Fruit fly (Drosophila melanogaster): ENCODE data around the gene Rala.
A peak's percentile ranks its signal among the peaks of the same experiment; 100 is the strongest.

Rala gene

dm6 chrX:3748741-3749484 is 29.5 kb upstream of the Rala start (continued):
- TF ChIP-seq CG3281 (GFP tag; optimal IDR thresholded peaks at IDR 0.05) (no peak), stwl (tag; optimal IDR thresholded peaks at IDR 0.05) (no peak), ttk (GFP tag; IDR thresholded peaks at IDR 0.05) (peak; percentile 51; the same call in 1 of the 2 replicates), wor (GFP tag; IDR thresholded peaks at IDR 0.05) (no peak), CG12769 (tag; optimal IDR thresholded peaks at IDR 0.05) (no peak), fd3F (GFP tag; optimal IDR thresholded peaks at IDR 0.05) (no peak), ewg (GFP tag; optimal IDR thresholded peaks at IDR 0.05) (no peak), Adf1 (GFP tag; IDR thresholded peaks at IDR 0.05) (peak; percentile 99), CG30431 (GFP tag; optimal IDR thresholded peaks at IDR 0.05) (no peak), CG32532 (GFP tag; IDR thresholded peaks at IDR 0.05) (peak; percentile 60; the same call in 1 of the 2 replicates), Ada2b (GFP tag; IDR thresholded peaks at IDR 0.05) (no peak), CG10565 (GFP tag; optimal IDR thresholded peaks at IDR 0.05) (no peak), fd102C (GFP tag; optimal IDR thresholded peaks at IDR 0.05) (no peak), MBD-R2 (GFP tag; IDR thresholded peaks at IDR 0.05) (no peak), B-H1 (GFP tag; IDR thresholded peaks at IDR 0.05) (no peak), MTF-1 (GFP tag; optimal IDR thresholded peaks at IDR 0.05; ENCODE audit: borderline replicate concordance) (no peak), CG10462 (GFP tag; optimal IDR thresholded peaks at IDR 0.05) (no peak), Dref (GFP tag; IDR thresholded peaks at IDR 0.05) (no peak), bcd (GFP tag; optimal IDR thresholded peaks at IDR 0.05) (no peak), Hey (tag; optimal IDR thresholded peaks at IDR 0.05) (no peak), CG15696 (tag; optimal IDR thresholded peaks at IDR 0.05) (no peak), CG2116 (GFP tag; optimal IDR thresholded peaks at IDR 0.05) (no peak), Rfx (GFP tag; IDR thresholded peaks at IDR 0.05) (peak; percentile 35; the same call in 1 of the 2 replicates), CG16863 (GFP tag; optimal IDR thresholded peaks at IDR 0.05) (no peak), Sry-β (GFP tag; optimal IDR thresholded peaks at IDR 0.05) (no peak), en (GFP tag; optimal IDR thresholded peaks at IDR 0.05) (no peak), Fer1 (GFP tag; optimal IDR thresholded peaks at IDR 0.05) (no peak), Med (GFP tag) (peak; percentile 72), vfl (GFP tag; optimal IDR thresholded peaks at IDR 0.05) (no peak), Blimp-1 (GFP tag; optimal IDR thresholded peaks at IDR 0.05) (peak; percentile 32), Doc3 (GFP tag; IDR thresholded peaks at IDR 0.05; ENCODE audit: partially characterized antibody) (no peak), D19A (tag; optimal IDR thresholded peaks at IDR 0.05) (no peak), CG2120 (GFP tag; optimal IDR thresholded peaks at IDR 0.05) (no peak), Ptx1 (GFP tag; IDR thresholded peaks at IDR 0.05) (no peak), CG18619 (GFP tag; optimal IDR thresholded peaks at IDR 0.05) (no peak), Lpt (GFP tag; optimal IDR thresholded peaks at IDR 0.05) (no peak), CG4328 (GFP tag; optimal IDR thresholded peaks at IDR 0.05) (no peak), Fer2 (tag; optimal IDR thresholded peaks at IDR 0.05) (no peak), CG12391 (tag; optimal IDR thresholded peaks at IDR 0.05) (no peak), Bgb (GFP tag; IDR thresholded peaks at IDR 0.05; ENCODE audit: partially characterized antibody) (peak; percentile 34; the same call in 1 of the 2 replicates), pros (GFP tag; optimal IDR thresholded peaks at IDR 0.05) (peak; percentile 56), stc (GFP tag; IDR thresholded peaks at IDR 0.05) (no peak), sima (GFP tag; optimal IDR thresholded peaks at IDR 0.05) (no peak), kni (GFP tag; optimal IDR thresholded peaks at IDR 0.05) (no peak), HmgD (GFP tag; optimal IDR thresholded peaks at IDR 0.05) (no peak), CG10979 (tag; optimal IDR thresholded peaks at IDR 0.05) (no peak), kah (GFP tag; optimal IDR thresholded peaks at IDR 0.05) (no peak), CG4730 (GFP tag; IDR thresholded peaks at IDR 0.05) (no peak), CG9797 (GFP tag; optimal IDR thresholded peaks at IDR 0.05) (no peak), nerfin-2 (GFP tag; IDR thresholded peaks at IDR 0.05; ENCODE audit: partially characterized antibody) (no peak)
